ENCODE assay signal across 4 fruit fly cellular contexts in genomic region chr3L:19557197-19557995, dm6.
TF ChIP-seq lines count a peak whose summit lies in the region.

No protein-coding gene starts in this region.

- no peak for TF ChIP-seq CTCF in whole organism, embryonic (GFP tag; optimal IDR thresholded peaks at IDR 0.05; lab: Kevin White, UChicago)

TF ChIP-seq in whole organism, embryonic, 481 proteins besides CTCF, POLR2A, EP300 and RAD21 (continues in another document):
- TF ChIP-seq dmrt11E (tag; optimal IDR thresholded peaks at IDR 0.05; lab: Kevin White, UChicago) (peak; percentile 88), grn (GFP tag; optimal IDR thresholded peaks at IDR 0.05; lab: Kevin White, UChicago) (no peak), tup (GFP tag; optimal IDR thresholded peaks at IDR 0.05; lab: Kevin White, UChicago) (no peak), twi (tag; optimal IDR thresholded peaks at IDR 0.05; lab: Kevin White, UChicago) (no peak), CG8388 (GFP tag; optimal IDR thresholded peaks at IDR 0.05; lab: Kevin White, UChicago) (no peak), CG15601 (tag; optimal IDR thresholded peaks at IDR 0.05; lab: Kevin White, UChicago) (peak; percentile 29), Med (GFP tag; lab: Kevin White, UChicago) (no peak), CG12104 (GFP tag; optimal IDR thresholded peaks at IDR 0.05; lab: Kevin White, UChicago) (no peak), sim (GFP tag; IDR thresholded peaks at IDR 0.05; lab: Robert Waterston, UW) (no peak), CG7357 (GFP tag; IDR thresholded peaks at IDR 0.05; lab: Robert Waterston, UW) (no peak), CG8089 (GFP tag; optimal IDR thresholded peaks at IDR 0.05; lab: Kevin White, UChicago) (no peak), hth (optimal IDR thresholded peaks at IDR 0.05; lab: Kevin White, UChicago) (no peak), ewg (GFP tag; optimal IDR thresholded peaks at IDR 0.05; lab: Kevin White, UChicago) (no peak), gro (GFP tag; optimal IDR thresholded peaks at IDR 0.05; lab: Kevin White, UChicago) (no peak), MBD-R2 (GFP tag; IDR thresholded peaks at IDR 0.05; lab: Robert Waterston, UW) (no peak), Dip3 (GFP tag; optimal IDR thresholded peaks at IDR 0.05; lab: Kevin White, UChicago) (no peak), CG14667 (GFP tag; IDR thresholded peaks at IDR 0.05; lab: Robert Waterston, UW) (no peak), CG7839 (tag; optimal IDR thresholded peaks at IDR 0.05; lab: Kevin White, UChicago) (no peak), CG14860 (GFP tag; IDR thresholded peaks at IDR 0.05; lab: Robert Waterston, UW; ENCODE audit: partially characterized antibody) (no peak), her (GFP tag; optimal IDR thresholded peaks at IDR 0.05; lab: Kevin White, UChicago) (no peak), Adf1 (GFP tag; IDR thresholded peaks at IDR 0.05; lab: Robert Waterston, UW) (no peak), ash1 (GFP tag; optimal IDR thresholded peaks at IDR 0.05; lab: Kevin White, UChicago) (no peak), kni (GFP tag; optimal IDR thresholded peaks at IDR 0.05; lab: Kevin White, UChicago) (no peak), CG17912 (GFP tag; optimal IDR thresholded peaks at IDR 0.05; lab: Kevin White, UChicago) (no peak), ssp (GFP tag; IDR thresholded peaks at IDR 0.05; lab: Robert Waterston, UW) (no peak)

TF ChIP-seq in whole organism, prepupa, 60 proteins besides CTCF, POLR2A, EP300 and RAD21 (continues in another document):
- TF ChIP-seq CG10669 (GFP tag; optimal IDR thresholded peaks at IDR 0.05; lab: Kevin White, UChicago) (peak; percentile 48), Hr39 (GFP tag; optimal IDR thresholded peaks at IDR 0.05; lab: Kevin White, UChicago) (peak; percentile 8), CG6276 (GFP tag; optimal IDR thresholded peaks at IDR 0.05; lab: Kevin White, UChicago) (peak; percentile 33), CG11762 (GFP tag; optimal IDR thresholded peaks at IDR 0.05; lab: Kevin White, UChicago; ENCODE audit: insufficient read depth) (peak; percentile 41), CG11294 (GFP tag; IDR thresholded peaks at IDR 0.05; lab: Robert Waterston, UW) (no peak), CG32006 (GFP tag; optimal IDR thresholded peaks at IDR 0.05; lab: Kevin White, UChicago) (peak; percentile 80), dac (GFP tag; optimal IDR thresholded peaks at IDR 0.05; lab: Kevin White, UChicago) (no peak), CG3032 (tag; optimal IDR thresholded peaks at IDR 0.05; lab: Kevin White, UChicago) (peak; percentile 88), Lpt (GFP tag; optimal IDR thresholded peaks at IDR 0.05; lab: Kevin White, UChicago) (no peak), Eip75B (GFP tag; optimal IDR thresholded peaks at IDR 0.05; lab: Kevin White, UChicago) (peak; percentile 0), CG6163 (GFP tag; IDR thresholded peaks at IDR 0.05; lab: Robert Waterston, UW) (peak; percentile 49; the same call in 1 of the 3 replicates), pdm3 (GFP tag; optimal IDR thresholded peaks at IDR 0.05; lab: Kevin White, UChicago) (no peak), CG8632 (GFP tag; optimal IDR thresholded peaks at IDR 0.05; lab: Kevin White, UChicago) (peak; percentile 80), svp (GFP tag; lab: Kevin White, UChicago) (peak; percentile 74), ss (GFP tag; optimal IDR thresholded peaks at IDR 0.05; lab: Kevin White, UChicago) (peak; percentile 54 to 76), acj6 (GFP tag; optimal IDR thresholded peaks at IDR 0.05; lab: Kevin White, UChicago) (peak; percentile 72), CG10631 (GFP tag; optimal IDR thresholded peaks at IDR 0.05; lab: Kevin White, UChicago) (peak; percentile 84), Ets96B (tag; optimal IDR thresholded peaks at IDR 0.05; lab: Kevin White, UChicago) (peak; percentile 83), CG6792 (GFP tag; optimal IDR thresholded peaks at IDR 0.05; lab: Kevin White, UChicago) (peak; percentile 52), eg (GFP tag; IDR thresholded peaks at IDR 0.05; lab: Robert Waterston, UW) (no peak), Smox (GFP tag; optimal IDR thresholded peaks at IDR 0.05; lab: Kevin White, UChicago) (peak; percentile 44), Sox15 (GFP tag; optimal IDR thresholded peaks at IDR 0.05; lab: Kevin White, UChicago) (peak; percentile 49), CG31627 (GFP tag; optimal IDR thresholded peaks at IDR 0.05; lab: Kevin White, UChicago) (peak; percentile 3), CG8119 (GFP tag; IDR thresholded peaks at IDR 0.05; lab: Robert Waterston, UW) (peak; percentile 65)

TF ChIP-seq in whole organism, pupa, 21 proteins besides CTCF, POLR2A, EP300 and RAD21:
- TF ChIP-seq CG12605 (GFP tag; IDR thresholded peaks at IDR 0.05; lab: Robert Waterston, UW) (no peak), Pif1B (GFP tag; optimal IDR thresholded peaks at IDR 0.05; lab: Kevin White, UChicago) (no peak), CG14655 (GFP tag; optimal IDR thresholded peaks at IDR 0.05; lab: Kevin White, UChicago) (peak; percentile 78), CG32121 (GFP tag; IDR thresholded peaks at IDR 0.05; lab: Robert Waterston, UW) (no peak), fd96Ca (GFP tag; IDR thresholded peaks at IDR 0.05; lab: Robert Waterston, UW) (no peak), D1 (tag; optimal IDR thresholded peaks at IDR 0.05; lab: Kevin White, UChicago) (peak; percentile 79), CG8301 (tag; optimal IDR thresholded peaks at IDR 0.05; lab: Kevin White, UChicago) (peak; percentile 14), Snoo (tag; optimal IDR thresholded peaks at IDR 0.05; lab: Kevin White, UChicago) (peak; percentile 59), CG15710 (tag; optimal IDR thresholded peaks at IDR 0.05; lab: Kevin White, UChicago) (peak; percentile 83), CG8159 (tag; optimal IDR thresholded peaks at IDR 0.05; lab: Kevin White, UChicago) (peak; percentile 91), gl (tag; optimal IDR thresholded peaks at IDR 0.05; lab: Kevin White, UChicago) (peak; percentile 81), CG34367 (tag; optimal IDR thresholded peaks at IDR 0.05; lab: Kevin White, UChicago) (peak; percentile 40), CG9948 (tag; optimal IDR thresholded peaks at IDR 0.05; lab: Kevin White, UChicago) (peak; percentile 84), CG4496 (GFP tag; IDR thresholded peaks at IDR 0.05; lab: Robert Waterston, UW) (no peak), Ets98B (GFP tag; IDR thresholded peaks at IDR 0.05; lab: Robert Waterston, UW) (no peak), rn (GFP tag; IDR thresholded peaks at IDR 0.05; lab: Robert Waterston, UW) (no peak), CG10348 (GFP tag; IDR thresholded peaks at IDR 0.05; lab: Robert Waterston, UW) (no peak), Pif1A (GFP tag; optimal IDR thresholded peaks at IDR 0.05; lab: Kevin White, UChicago) (no peak), EcR (GFP tag; optimal IDR thresholded peaks at IDR 0.05; lab: Kevin White, UChicago) (peak; percentile 74), CG13204 (GFP tag; optimal IDR thresholded peaks at IDR 0.05; lab: Kevin White, UChicago) (no peak), CG17806 (tag; optimal IDR thresholded peaks at IDR 0.05; lab: Kevin White, UChicago) (peak; percentile 67)
TF ChIP-seq in whole organism, pupa: peak in this region for 11.

TF ChIP-seq in whole organism, wandering third instar larva, 38 proteins besides CTCF, POLR2A, EP300 and RAD21:
- TF ChIP-seq Sp1 (GFP tag; optimal IDR thresholded peaks at IDR 0.05; lab: Kevin White, UChicago) = peak; percentile 88
- TF ChIP-seq tai (GFP tag; optimal IDR thresholded peaks at IDR 0.05; lab: Kevin White, UChicago) = peak; percentile 19
- peak; percentile 51 for TF ChIP-seq OdsH (GFP tag; optimal IDR thresholded peaks at IDR 0.05; lab: Kevin White, UChicago)
- TF ChIP-seq dmrt93B (GFP tag; optimal IDR thresholded peaks at IDR 0.05; lab: Kevin White, UChicago) = peak; percentile 67
- no peak for TF ChIP-seq Myc (optimal IDR thresholded peaks at IDR 0.05; lab: Kevin White, UChicago)
- no peak for TF ChIP-seq lola (GFP tag; optimal IDR thresholded peaks at IDR 0.05; lab: Kevin White, UChicago)
- no peak for TF ChIP-seq sv (GFP tag; optimal IDR thresholded peaks at IDR 0.05; lab: Kevin White, UChicago)
- peak; percentile 82 for TF ChIP-seq HLH106 (tag; optimal IDR thresholded peaks at IDR 0.05; lab: Kevin White, UChicago)
- peak; percentile 58 for TF ChIP-seq psq (GFP tag; optimal IDR thresholded peaks at IDR 0.05; lab: Kevin White, UChicago)
- peak; percentile 30 for TF ChIP-seq rgr (GFP tag; optimal IDR thresholded peaks at IDR 0.05; lab: Kevin White, UChicago)
- no peak for TF ChIP-seq Mio (GFP tag; optimal IDR thresholded peaks at IDR 0.05; lab: Kevin White, UChicago)
- no peak for TF ChIP-seq N (GFP tag; optimal IDR thresholded peaks at IDR 0.05; lab: Kevin White, UChicago)
- TF ChIP-seq woc (GFP tag; optimal IDR thresholded peaks at IDR 0.05; lab: Kevin White, UChicago) = peak; percentile 6
- peak in 1 of 2 experiments; percentile 74 for TF ChIP-seq foxo (GFP tag; optimal IDR thresholded peaks at IDR 0.05; lab: Kevin White, UChicago)
- peak; percentile 34 for TF ChIP-seq Rel (GFP tag; optimal IDR thresholded peaks at IDR 0.05; lab: Kevin White, UChicago)
- peak; percentile 67 for TF ChIP-seq Rel (tag; optimal IDR thresholded peaks at IDR 0.05; lab: Kevin White, UChicago)
- no peak for TF ChIP-seq dl (GFP tag; optimal IDR thresholded peaks at IDR 0.05; lab: Kevin White, UChicago; ENCODE audit: insufficient read depth in 1 of 2, partially characterized antibody in 2 of 2)
- peak; percentile 59 for TF ChIP-seq CrebA (GFP tag; optimal IDR thresholded peaks at IDR 0.05; lab: Kevin White, UChicago; ENCODE audit: borderline replicate concordance)
- TF ChIP-seq Jra (GFP tag; optimal IDR thresholded peaks at IDR 0.05; lab: Kevin White, UChicago) = no peak
- TF ChIP-seq brk (GFP tag; optimal IDR thresholded peaks at IDR 0.05; lab: Kevin White, UChicago) = no peak

Comparison
In these comparisons a context has a peak if more than half of its experiments do, and no peak if none do; other contexts are left out.
1. Of the 7 proteins assayed by ChIP-seq in both whole organism, embryonic and whole organism, prepupa: peak only in whole organism, embryonic: none; only in whole organism, prepupa: Blimp-1, CG16779 and Hr39; in both: none; in neither: 4.